Worm (Caenorhabditis elegans): ENCODE results near the gene str-198.

The str-198 gene

ce11 chrV:16090685-16091084 lies 43.1 kb downstream of the str-198 start, which contains the start of gene F22B8.3:
F22B8.3 (plus strand) TSS chrV:16090985.
- no peak for TF ChIP-seq ztf-1 (GFP tag; conservative IDR thresholded peaks at IDR 0.05)
- no peak for TF ChIP-seq C34F6.9 (tag; optimal IDR thresholded peaks at IDR 0.05)
- no peak for TF ChIP-seq alr-1 (tag; optimal IDR thresholded peaks at IDR 0.05)
- no peak for TF ChIP-seq ZK546.5 (tag; optimal IDR thresholded peaks at IDR 0.05)
- no peak for TF ChIP-seq nhr-6 (tag; optimal IDR thresholded peaks at IDR 0.05)
- no peak for TF ChIP-seq skn-1 (tag; optimal IDR thresholded peaks at IDR 0.05)
- no peak for TF ChIP-seq snpc-4 (tag; optimal IDR thresholded peaks at IDR 0.05)
- TF ChIP-seq nhr-77 (tag; optimal IDR thresholded peaks at IDR 0.05) = no peak
- TF ChIP-seq unc-39 (tag; optimal IDR thresholded peaks at IDR 0.05) = no peak
- TF ChIP-seq nhr-23 (tag; optimal IDR thresholded peaks at IDR 0.05) = no peak
- no peak for TF ChIP-seq ztf-11 (tag; optimal IDR thresholded peaks at IDR 0.05)
- no peak for TF ChIP-seq dmd-4 (tag; optimal IDR thresholded peaks at IDR 0.05)
- TF ChIP-seq nhr-21 (tag; optimal IDR thresholded peaks at IDR 0.05) = no peak
- no peak for TF ChIP-seq ceh-82 (tag; optimal IDR thresholded peaks at IDR 0.05)
- no peak for TF ChIP-seq R02D3.7 (tag; optimal IDR thresholded peaks at IDR 0.05)

- TF ChIP-seq nhr-11 (tag; optimal IDR thresholded peaks at IDR 0.05) = no peak
- no peak for TF ChIP-seq nhr-77 (tag; optimal IDR thresholded peaks at IDR 0.05)
- no peak for TF ChIP-seq ceh-16 (tag; optimal IDR thresholded peaks at IDR 0.05)
- no peak for TF ChIP-seq Y55F3AM.14 (GFP tag; optimal IDR thresholded peaks at IDR 0.05)
- TF ChIP-seq fos-1 (tag; optimal IDR thresholded peaks at IDR 0.05) = no peak
- TF ChIP-seq nhr-25 (tag; optimal IDR thresholded peaks at IDR 0.05) = no peak
- no peak for TF ChIP-seq aly-2 (tag; optimal IDR thresholded peaks at IDR 0.05)
- TF ChIP-seq nhr-129 (tag; optimal IDR thresholded peaks at IDR 0.05) = no peak
- no peak for TF ChIP-seq sma-3 (GFP tag; optimal IDR thresholded peaks at IDR 0.05)
- no peak for TF ChIP-seq snpc-4 (tag; optimal IDR thresholded peaks at IDR 0.05)
- TF ChIP-seq peb-1 (tag; optimal IDR thresholded peaks at IDR 0.05) = no peak
- no peak for TF ChIP-seq crh-2 (tag; optimal IDR thresholded peaks at IDR 0.05)
- TF ChIP-seq ztf-1 (GFP tag; conservative IDR thresholded peaks at IDR 0.05) = no peak
- no peak for TF ChIP-seq lin-39 (tag; optimal IDR thresholded peaks at IDR 0.05)
- TF ChIP-seq mab-5 (tag; optimal IDR thresholded peaks at IDR 0.05) = no peak
- no peak for TF ChIP-seq skn-1 (tag; optimal IDR thresholded peaks at IDR 0.05)
- no peak for TF ChIP-seq lin-13 (GFP tag; optimal IDR thresholded peaks at IDR 0.05)
Measured at ce11 chrV:16094284-16094683, 46.7 kb downstream of the str-198 start, which contains the start of gene F22B8.7. F22B8.7 (plus strand) TSS chrV:16094584.

ce11 chrV:16094862-16095261 lies 47.3 kb downstream of the str-198 start:
- TF ChIP-seq zag-1 (tag; optimal IDR thresholded peaks at IDR 0.05) (no peak), nhr-25 (tag; optimal IDR thresholded peaks at IDR 0.05) (no peak), R02D3.7 (tag; optimal IDR thresholded peaks at IDR 0.05) (no peak), nhr-12 (tag; optimal IDR thresholded peaks at IDR 0.05) (no peak), Y55F3AM.14 (GFP tag; optimal IDR thresholded peaks at IDR 0.05) (no peak), sma-9 (GFP tag; optimal IDR thresholded peaks at IDR 0.05) (peak; percentile 57), sma-9 (tag; optimal IDR thresholded peaks at IDR 0.05) (no peak), nhr-10 (tag; optimal IDR thresholded peaks at IDR 0.05) (no peak), lin-11 (tag; optimal IDR thresholded peaks at IDR 0.05) (no peak), nhr-77 (tag; optimal IDR thresholded peaks at IDR 0.05) (no peak), aly-2 (tag; optimal IDR thresholded peaks at IDR 0.05) (no peak), mab-5 (tag; optimal IDR thresholded peaks at IDR 0.05) (no peak), gmeb-1 (tag; optimal IDR thresholded peaks at IDR 0.05) (no peak), fos-1 (tag; optimal IDR thresholded peaks at IDR 0.05) (peak; percentile 26), nhr-23 (tag; optimal IDR thresholded peaks at IDR 0.05) (no peak), nhr-129 (tag; optimal IDR thresholded peaks at IDR 0.05) (peak; percentile 47), lsy-2 (tag; optimal IDR thresholded peaks at IDR 0.05) (no peak)

Measured in whole organism, L2 larva.